Fruit fly (Drosophila melanogaster) Kc167 (cell line): Measurements from ENCODE around the gene Rrp46.

ENCODE experiments used
- Myc ChIP-seq: fragments of >200 bp; optimal IDR thresholded peaks from 2 replicates; lab custom pipeline; 2017; ENCODE audit warnings: missing external identifiers
- Sin3A ChIP-seq: fragments of >200 bp; optimal IDR thresholded peaks from 2 replicates; lab custom pipeline; 2018; ENCODE audit warnings: missing external identifiers
- h ChIP-seq: fragments of >200 bp; optimal IDR thresholded peaks from 3 replicates; lab custom pipeline; 2018; ENCODE audit warnings: missing external identifiers
- insv ChIP-seq: fragments of >200 bp; optimal IDR thresholded peaks from 3 replicates; lab custom pipeline; 2018; ENCODE audit warnings: missing external identifiers
- psq ChIP-seq: fragments of >200 bp; optimal IDR thresholded peaks from 2 replicates; lab custom pipeline; 2017; ENCODE audit warnings: missing external identifiers
- ttk ChIP-seq: sonication (Bioruptor generic); optimal IDR thresholded peaks from 2 replicates; lab custom pipeline; 2017; ENCODE audit warnings: missing external identifiers

The Rrp46 gene

DNA sequence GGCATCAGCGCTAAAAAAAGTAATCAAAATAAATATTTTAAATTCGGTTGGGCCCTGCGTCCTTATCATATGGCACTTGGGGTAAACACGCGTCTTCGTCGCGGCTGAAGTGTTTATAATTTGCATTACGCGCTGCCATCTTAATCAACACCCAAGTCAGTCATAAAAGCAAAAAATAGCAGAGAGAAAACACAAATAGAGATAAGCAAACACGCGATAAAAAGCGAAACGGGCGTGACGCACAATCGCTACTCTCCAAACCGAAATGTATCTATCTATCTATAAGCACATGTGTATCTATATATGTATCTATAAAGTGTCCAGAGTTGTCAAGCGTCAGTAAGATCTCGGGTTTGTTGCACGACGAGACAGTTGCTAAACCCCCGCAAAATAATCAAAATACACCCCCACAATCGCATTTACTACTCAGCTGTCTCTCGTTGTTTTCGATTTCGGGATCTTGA is 22.2 kb upstream of the Rrp46 start:
- no peak for TF ChIP-seq insv (lab: Kevin White, UChicago)
- no peak for TF ChIP-seq psq
- no peak for TF ChIP-seq Sin3A (lab: Kevin White, UChicago)
- TF ChIP-seq Myc (lab: Kevin White, UChicago) = no peak
- TF ChIP-seq ttk (lab: Kevin White, UChicago) = no peak
- TF ChIP-seq h (lab: Kevin White, UChicago) = no peak

dm6 chr3R:10391863-10392538 is 21.1 kb upstream of the Rrp46 start:
- TF ChIP-seq psq (no peak), ttk (lab: Kevin White, UChicago) (no peak), insv (lab: Kevin White, UChicago) (no peak), Sin3A (lab: Kevin White, UChicago) (no peak), Myc (lab: Kevin White, UChicago) (no peak), h (lab: Kevin White, UChicago) (no peak)

DNA sequence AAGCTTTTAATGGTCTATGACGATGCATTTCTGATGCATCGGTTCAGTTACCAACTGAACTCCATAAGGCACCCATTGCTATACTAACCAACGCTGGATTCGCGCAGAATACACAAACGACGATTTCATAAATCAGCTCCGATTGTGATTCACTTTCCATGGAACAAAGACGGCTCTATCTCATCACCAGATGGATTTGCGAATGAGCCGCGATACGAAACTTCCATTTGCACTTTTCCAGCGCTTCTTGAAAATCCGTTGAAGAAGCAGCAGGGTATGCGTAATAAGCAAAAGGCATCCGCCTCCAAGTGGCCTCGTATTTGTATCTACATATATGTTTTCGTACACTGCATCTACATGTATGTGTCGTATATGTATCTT is 20.6 kb upstream of the Rrp46 start:
- TF ChIP-seq Myc (lab: Kevin White, UChicago) (no peak), psq (no peak), insv (lab: Kevin White, UChicago) (no peak), ttk (lab: Kevin White, UChicago) (no peak), h (lab: Kevin White, UChicago) (no peak), Sin3A (lab: Kevin White, UChicago) (no peak)

dm6 chr3R:10393020-10393653 is 20.0 kb upstream of the Rrp46 start:
- TF ChIP-seq ttk (lab: Kevin White, UChicago) = no peak

DNA sequence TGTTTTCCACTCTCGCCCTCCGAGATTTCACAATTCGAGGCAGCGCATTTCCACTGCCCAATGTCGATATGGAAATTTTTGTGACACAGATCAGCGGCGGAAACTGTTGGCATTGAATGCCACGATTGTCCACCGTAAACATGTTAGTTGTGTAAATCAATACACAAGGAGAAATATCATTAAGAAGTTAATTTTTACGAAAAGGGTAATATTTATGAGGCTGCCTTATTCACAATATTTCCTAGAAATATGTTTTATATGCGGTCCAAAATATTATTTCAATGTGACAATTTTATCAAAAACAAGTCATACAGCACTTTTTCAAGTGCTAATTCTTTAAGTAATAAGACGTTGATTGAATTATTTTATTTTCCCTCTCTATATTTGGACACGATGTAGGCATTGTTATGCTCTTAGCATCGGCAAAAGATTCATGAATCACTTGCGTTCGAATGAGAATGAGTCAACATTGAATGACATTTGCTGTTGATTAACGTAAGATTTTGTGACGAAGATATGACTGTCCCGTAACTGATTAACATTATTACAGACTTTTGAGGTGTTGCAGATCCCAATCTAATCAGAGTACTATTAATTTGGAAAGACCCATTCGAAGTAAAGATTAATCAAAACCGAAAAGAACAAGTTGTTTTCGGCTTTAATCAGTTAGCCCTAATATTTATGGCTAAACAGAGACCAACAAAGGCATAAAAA is 19.3 kb upstream of the Rrp46 start:
- no peak for TF ChIP-seq h (lab: Kevin White, UChicago)
- TF ChIP-seq psq = no peak
- TF ChIP-seq Sin3A (lab: Kevin White, UChicago) = no peak

DNA sequence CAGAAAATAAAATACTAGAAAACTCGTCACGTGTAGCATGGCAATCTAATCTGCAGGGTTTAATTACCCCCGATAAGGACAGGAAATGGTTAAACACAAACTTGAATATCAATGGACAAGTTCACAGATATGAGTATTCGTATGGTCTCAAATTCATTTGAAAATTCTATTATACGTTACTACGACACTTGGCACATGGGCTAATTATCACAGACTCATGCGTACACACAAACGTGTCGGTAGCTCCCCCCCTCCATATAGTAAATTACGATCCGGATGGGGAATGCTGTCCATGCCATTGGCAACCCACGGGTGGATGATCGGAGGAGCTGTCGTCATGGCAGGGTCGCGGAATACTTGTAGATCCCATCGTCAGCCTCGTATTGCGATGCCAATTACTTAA is 18.7 kb upstream of the Rrp46 start:
- no peak for TF ChIP-seq ttk (lab: Kevin White, UChicago)
- no peak for TF ChIP-seq h (lab: Kevin White, UChicago)
- TF ChIP-seq Myc (lab: Kevin White, UChicago) = no peak
- TF ChIP-seq insv (lab: Kevin White, UChicago) = no peak
- TF ChIP-seq Sin3A (lab: Kevin White, UChicago) = no peak
- no peak for TF ChIP-seq psq

dm6 chr3R:10395233-10395815 is 17.8 kb upstream of the Rrp46 start:
- no peak for TF ChIP-seq insv (lab: Kevin White, UChicago)
- no peak for TF ChIP-seq h (lab: Kevin White, UChicago)
- no peak for TF ChIP-seq Myc (lab: Kevin White, UChicago)
- TF ChIP-seq Sin3A (lab: Kevin White, UChicago) = no peak

- TF ChIP-seq Sin3A (lab: Kevin White, UChicago) (no peak), psq (no peak), h (lab: Kevin White, UChicago) (no peak), ttk (lab: Kevin White, UChicago) (no peak), insv (lab: Kevin White, UChicago) (no peak), Myc (lab: Kevin White, UChicago) (no peak)
These were observed 12.4 kb upstream of the Rrp46 start, which contains the start of gene mthl11 for dm6 chr3R:10400732-10401131. mthl11 (plus strand) TSS chr3R:10401032.

DNA sequence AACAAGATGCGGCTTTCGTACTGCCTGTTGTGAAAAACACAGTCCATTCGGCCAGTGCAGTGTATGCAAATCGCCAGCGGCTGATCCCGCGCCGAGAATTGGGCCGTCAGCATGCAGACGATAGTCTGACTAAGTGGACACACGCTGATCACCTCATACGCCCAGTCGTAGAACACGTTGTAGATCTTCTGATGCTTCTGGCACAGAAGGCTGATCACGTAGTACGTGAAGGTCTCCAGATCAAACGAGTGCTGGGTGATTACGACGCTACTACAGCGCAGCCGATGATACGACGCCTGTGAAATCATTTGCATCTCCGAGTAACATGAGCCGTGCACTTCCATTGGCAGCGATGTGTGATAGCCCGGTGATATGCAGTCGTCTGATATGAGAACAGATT is 9.2 kb upstream of the Rrp46 start:
- no peak for TF ChIP-seq h (lab: Kevin White, UChicago)
- no peak for TF ChIP-seq Myc (lab: Kevin White, UChicago)
- no peak for TF ChIP-seq psq
- TF ChIP-seq Sin3A (lab: Kevin White, UChicago) = no peak
- TF ChIP-seq ttk (lab: Kevin White, UChicago) = no peak
- TF ChIP-seq insv (lab: Kevin White, UChicago) = no peak

DNA sequence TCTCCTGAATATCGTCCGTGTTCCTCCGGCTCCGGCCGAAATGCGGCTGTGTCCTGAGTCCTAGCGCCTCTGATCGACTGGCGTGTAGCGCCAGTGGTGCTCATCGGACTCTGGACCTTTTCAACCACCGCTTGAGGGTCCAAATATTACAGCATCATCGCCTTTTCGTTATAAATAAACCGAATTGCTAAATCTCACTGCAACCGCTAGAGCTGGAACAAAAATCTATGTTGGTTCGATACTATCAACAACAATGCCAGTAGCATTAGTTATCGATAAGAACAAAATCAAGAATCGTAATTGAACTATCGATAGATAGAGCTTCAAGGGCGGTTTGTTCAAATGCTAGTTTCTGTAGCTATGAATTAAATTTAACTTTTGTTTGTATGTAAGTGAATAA is 6.0 kb upstream of the Rrp46 start, which contains the start of gene CG6325:
Gene CG6325, minus strand, starts transcription at position 220 of the 400 bp plus-strand sequence.
- TF ChIP-seq Sin3A (lab: Kevin White, UChicago) (no peak), ttk (lab: Kevin White, UChicago) (no peak), Myc (lab: Kevin White, UChicago) (no peak), insv (lab: Kevin White, UChicago) (no peak), psq (no peak), h (lab: Kevin White, UChicago) (no peak)

dm6 chr3R:10407658-10408057 is 5.4 kb upstream of the Rrp46 start:
- TF ChIP-seq psq (no peak), h (lab: Kevin White, UChicago) (no peak), Sin3A (lab: Kevin White, UChicago) (no peak), Myc (lab: Kevin White, UChicago) (no peak), insv (lab: Kevin White, UChicago) (no peak)
